Fruit fly (Drosophila melanogaster) whole organism: Measurements from ENCODE around the gene Tbc1d15-17.

Experiments
- CG8478 ChIP-seq: fragments of >200 bp; optimal IDR thresholded peaks from 2 replicates; lab custom pipeline; 2018; ENCODE audit warnings: inconsistent platforms
- Dll ChIP-seq: fragments of >200 bp; optimal IDR thresholded peaks from 2 replicates; lab custom pipeline; 2017
- EcR ChIP-seq, 2 experiments: fragments of >200 bp; optimal IDR thresholded peaks; 2 replicates each; lab custom pipeline; 2017; ENCODE audit warnings: missing biosample characterization in 2 of 2, missing genetic modification characterization in 2 of 2, missing genetic modification reagents in 2 of 2
- pan ChIP-seq: fragments of >200 bp; optimal IDR thresholded peaks from 2 replicates; lab custom pipeline; 2017
- psq ChIP-seq: fragments of >200 bp; optimal IDR thresholded peaks from 2 replicates; lab custom pipeline; 2017
- usp ChIP-seq: fragments of >200 bp; optimal IDR thresholded peaks from 2 replicates; lab custom pipeline; 2017; ENCODE audit warnings: missing biosample characterization, missing genetic modification characterization, mixed read lengths

The Tbc1d15-17 gene

dm6 chr2L:221152-221551 lies 14.2 kb downstream of the Tbc1d15-17 start:
- TF ChIP-seq Dll (lab: Kevin White, UChicago), result no peak
- TF ChIP-seq psq (lab: Kevin White, UChicago), result no peak
- no peak for TF ChIP-seq EcR (GFP tag; optimal IDR thresholded peaks at IDR 0.05; lab: Kevin White, UChicago)
- no peak for TF ChIP-seq pan (lab: Kevin White, UChicago)
- no peak for TF ChIP-seq CG8478 (lab: Kevin White, UChicago)
- no peak for TF ChIP-seq usp

dm6 chr2L:221939-222489 lies 15.0 kb downstream of the Tbc1d15-17 start:
- TF ChIP-seq psq (lab: Kevin White, UChicago) (no peak), pan (lab: Kevin White, UChicago) (no peak), usp (no peak), EcR (GFP tag; optimal IDR thresholded peaks at IDR 0.05; lab: Kevin White, UChicago) (peak in 1 of 2 experiments; percentile 76), CG8478 (lab: Kevin White, UChicago) (no peak), Dll (lab: Kevin White, UChicago) (peak; percentile 88)

- TF ChIP-seq CG8478 (lab: Kevin White, UChicago), result no peak
- TF ChIP-seq pan (lab: Kevin White, UChicago), result no peak
- no peak for TF ChIP-seq usp
- no peak for TF ChIP-seq psq (lab: Kevin White, UChicago)
- no peak for TF ChIP-seq Dll (lab: Kevin White, UChicago)
- no peak for TF ChIP-seq EcR (GFP tag; optimal IDR thresholded peaks at IDR 0.05; lab: Kevin White, UChicago)
These were observed 15.9 kb downstream of the Tbc1d15-17 start for dm6 chr2L:222867-223266.

- TF ChIP-seq Dll (lab: Kevin White, UChicago) (no peak), EcR (GFP tag; optimal IDR thresholded peaks at IDR 0.05; lab: Kevin White, UChicago) (no peak), pan (lab: Kevin White, UChicago) (no peak), CG8478 (lab: Kevin White, UChicago) (no peak), psq (lab: Kevin White, UChicago) (no peak), usp (no peak)
These were observed 16.4 kb downstream of the Tbc1d15-17 start for dm6 chr2L:223351-223750.

- TF ChIP-seq EcR (GFP tag; optimal IDR thresholded peaks at IDR 0.05; lab: Kevin White, UChicago) (no peak), usp (no peak), psq (lab: Kevin White, UChicago) (no peak), CG8478 (lab: Kevin White, UChicago) (no peak), Dll (lab: Kevin White, UChicago) (no peak), pan (lab: Kevin White, UChicago) (no peak)
These were observed 17.1 kb downstream of the Tbc1d15-17 start for dm6 chr2L:223867-224598.

- TF ChIP-seq EcR (GFP tag; optimal IDR thresholded peaks at IDR 0.05; lab: Kevin White, UChicago) (no peak), Dll (lab: Kevin White, UChicago) (no peak), pan (lab: Kevin White, UChicago) (no peak), usp (no peak), psq (lab: Kevin White, UChicago) (no peak), CG8478 (lab: Kevin White, UChicago) (no peak)
These were observed 17.8 kb downstream of the Tbc1d15-17 start for dm6 chr2L:224599-225385.

- TF ChIP-seq EcR (GFP tag; optimal IDR thresholded peaks at IDR 0.05; lab: Kevin White, UChicago) (no peak), CG8478 (lab: Kevin White, UChicago) (no peak), usp (no peak), Dll (lab: Kevin White, UChicago) (no peak), pan (lab: Kevin White, UChicago) (no peak), psq (lab: Kevin White, UChicago) (no peak)
These were observed 18.4 kb downstream of the Tbc1d15-17 start for dm6 chr2L:225386-225682.

- TF ChIP-seq psq (lab: Kevin White, UChicago), result no peak
These were observed 21.3 kb downstream of the Tbc1d15-17 start for dm6 chr2L:228246-228645.

dm6 chr2L:232187-232586 lies 25.2 kb downstream of the Tbc1d15-17 start, which contains the start of gene CG13693:
CG13693 (plus strand) TSS chr2L:232487.
- no peak for TF ChIP-seq CG8478 (lab: Kevin White, UChicago)
- no peak for TF ChIP-seq EcR (GFP tag; optimal IDR thresholded peaks at IDR 0.05; lab: Kevin White, UChicago)
- TF ChIP-seq pan (lab: Kevin White, UChicago), result no peak
- TF ChIP-seq Dll (lab: Kevin White, UChicago), result no peak
- TF ChIP-seq psq (lab: Kevin White, UChicago), result no peak
- no peak for TF ChIP-seq usp

dm6 chr2L:240176-240769 lies 33.3 kb downstream of the Tbc1d15-17 start:
- no peak for TF ChIP-seq CG8478 (lab: Kevin White, UChicago)
- no peak for TF ChIP-seq EcR (GFP tag; optimal IDR thresholded peaks at IDR 0.05; lab: Kevin White, UChicago)
- TF ChIP-seq pan (lab: Kevin White, UChicago), result no peak
- no peak for TF ChIP-seq Dll (lab: Kevin White, UChicago)
- TF ChIP-seq psq (lab: Kevin White, UChicago), result no peak
- TF ChIP-seq usp, result no peak

- TF ChIP-seq usp (no peak), CG8478 (lab: Kevin White, UChicago) (no peak), EcR (GFP tag; optimal IDR thresholded peaks at IDR 0.05; lab: Kevin White, UChicago) (no peak), psq (lab: Kevin White, UChicago) (no peak), pan (lab: Kevin White, UChicago) (no peak), Dll (lab: Kevin White, UChicago) (no peak)
These were observed 34.4 kb downstream of the Tbc1d15-17 start for dm6 chr2L:241415-241814.
